Worm (Caenorhabditis elegans): ENCODE data around the gene lgc-48.

- TF ChIP-seq R02D3.7 (tag; optimal IDR thresholded peaks at IDR 0.05): no peak
- no peak for TF ChIP-seq unc-39 (tag; optimal IDR thresholded peaks at IDR 0.05)
- TF ChIP-seq nhr-28 (tag; optimal IDR thresholded peaks at IDR 0.05): no peak
- TF ChIP-seq lsy-12 (tag; optimal IDR thresholded peaks at IDR 0.05): no peak
Measured at ce11 chrV:13367024-13367423, 27.0 kb downstream of the lgc-48 start, which contains the start of gene srx-125.

All from whole organism, L3 larva.